Worm (Caenorhabditis elegans) whole organism, L4/young adult: ENCODE measurements around the gene Y57G11C.22.
A peak's percentile ranks its signal among the peaks of the same experiment; 100 is the strongest.

Experiments used
- W03F9.2 ChIP-seq: fragments of 150-350 bp; optimal IDR thresholded peaks from 2 replicates; lab custom pipeline; 2014; ENCODE audit warnings: missing biosample characterization, missing genetic modification characterization
- dao-5 ChIP-seq: sonication (generic microtip); optimal IDR thresholded peaks from 2 replicates; lab custom pipeline; 2016; ENCODE audit warnings: missing genotype, missing genetic modification characterization, moderate library complexity, missing compliant biosample characterization
- him-1 ChIP-seq: sonication (generic microtip); optimal IDR thresholded peaks from 2 replicates; lab custom pipeline; 2016; ENCODE audit warnings: missing genotype, missing genetic modification reagents, missing genetic modification characterization, missing compliant biosample characterization

Gene Y57G11C.22

DNA sequence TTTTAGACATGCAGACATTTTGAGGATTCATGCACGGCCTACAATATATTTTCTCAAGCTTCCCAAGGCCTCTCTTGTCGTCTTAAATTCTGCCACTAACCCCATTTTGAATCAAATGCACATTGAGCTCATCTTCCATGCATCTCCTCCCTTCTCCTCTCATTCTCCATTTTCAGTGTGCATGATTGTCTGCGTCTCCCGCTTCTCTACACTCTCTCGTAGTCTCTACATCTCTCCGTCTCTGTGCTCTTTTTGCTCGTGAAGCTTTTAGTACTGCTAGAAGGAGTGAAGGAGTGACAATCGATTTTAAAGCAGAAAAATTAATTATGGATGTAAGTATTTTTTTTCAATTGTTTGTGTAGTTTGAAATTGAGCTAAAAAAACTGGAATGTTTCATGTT is at the start of gene Y57G11C.22:
Gene Y57G11C.22, plus strand, starts transcription at position 327 of the 400 bp plus-strand sequence.
- TF ChIP-seq W03F9.2 (tag; lab: Kevin White, UChicago) (no peak), him-1 (tag; lab: Kevin White, UChicago) (no peak), dao-5 (tag; lab: Kevin White, UChicago) (no peak)

ce11 chrIV:14790579-14790978 is 46.4 kb upstream of the Y57G11C.22 start:
- no peak for TF ChIP-seq him-1 (tag; lab: Kevin White, UChicago)
- no peak for TF ChIP-seq dao-5 (tag; lab: Kevin White, UChicago)
- no peak for TF ChIP-seq W03F9.2 (tag; lab: Kevin White, UChicago)

DNA sequence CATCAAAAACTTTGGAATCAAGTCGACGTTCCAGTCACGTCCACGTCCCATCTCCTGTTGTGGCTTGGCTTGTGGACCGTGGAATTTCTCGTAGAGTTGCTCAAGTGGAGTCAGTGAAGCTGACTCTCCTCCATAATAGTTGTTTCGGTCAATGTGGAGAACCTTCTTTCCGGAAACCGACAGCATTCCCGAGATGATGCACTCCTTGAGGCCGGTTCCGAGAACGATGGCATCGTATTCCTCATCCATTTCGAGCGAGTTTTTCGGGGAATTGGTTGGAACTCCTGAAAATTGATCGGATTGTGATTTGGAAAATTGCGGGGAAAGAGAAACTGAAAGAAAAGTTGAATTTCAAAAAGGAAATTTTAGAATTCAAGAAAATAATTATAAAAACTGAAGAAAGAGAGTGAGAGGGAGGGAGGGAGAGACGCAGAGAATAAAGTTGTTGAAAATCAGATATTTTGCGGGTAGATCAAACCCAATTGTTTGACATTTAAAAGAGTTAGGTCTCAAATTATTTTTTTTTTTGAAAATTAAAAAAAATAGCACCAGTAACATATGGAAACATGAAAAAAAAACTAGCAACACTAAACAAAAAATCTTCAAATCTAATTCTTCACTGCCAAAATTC is 44.3 kb upstream of the Y57G11C.22 start, which contains the start of gene gdi-1:
Gene gdi-1, minus strand, starts transcription at position 286 of the 631 bp plus-strand sequence.
- no peak for TF ChIP-seq dao-5 (tag; lab: Kevin White, UChicago)
- TF ChIP-seq W03F9.2 (tag; lab: Kevin White, UChicago) = no peak

DNA sequence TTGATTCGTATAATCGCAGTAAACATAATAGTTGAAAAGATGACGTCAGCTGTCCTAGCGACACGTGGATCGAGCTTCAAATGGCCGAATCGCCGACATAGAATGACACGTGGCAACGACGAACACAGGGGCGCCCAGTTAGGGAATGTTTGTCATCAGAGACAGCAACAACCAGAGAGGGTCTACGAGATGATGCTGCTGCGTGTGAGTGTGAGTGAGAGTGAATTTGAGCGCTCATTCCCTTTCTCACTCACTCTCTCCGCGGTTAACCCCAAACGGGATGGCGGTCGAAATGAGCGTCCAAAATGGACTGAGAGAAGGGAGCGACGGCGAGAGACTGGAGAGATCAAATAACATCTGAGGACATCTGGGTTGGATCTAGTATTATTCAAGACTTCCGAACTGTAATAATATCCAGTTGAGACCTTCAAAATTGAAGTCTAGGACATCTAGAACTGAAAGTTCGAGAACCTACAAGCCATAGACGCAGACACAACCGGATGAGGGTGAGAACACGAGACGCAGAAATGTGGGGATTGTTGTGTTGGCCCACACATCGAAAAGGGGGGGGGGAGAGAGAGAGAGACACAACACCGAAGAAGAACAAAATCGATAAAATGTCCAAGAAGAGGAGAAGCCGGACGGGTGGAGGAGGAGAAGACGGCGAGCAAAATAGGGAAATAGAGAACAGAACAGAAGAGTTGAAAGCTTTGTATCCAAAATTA is 42.9 kb upstream of the Y57G11C.22 start:
- TF ChIP-seq W03F9.2 (tag; lab: Kevin White, UChicago) (no peak), him-1 (tag; lab: Kevin White, UChicago) (peak; percentile 26)

DNA sequence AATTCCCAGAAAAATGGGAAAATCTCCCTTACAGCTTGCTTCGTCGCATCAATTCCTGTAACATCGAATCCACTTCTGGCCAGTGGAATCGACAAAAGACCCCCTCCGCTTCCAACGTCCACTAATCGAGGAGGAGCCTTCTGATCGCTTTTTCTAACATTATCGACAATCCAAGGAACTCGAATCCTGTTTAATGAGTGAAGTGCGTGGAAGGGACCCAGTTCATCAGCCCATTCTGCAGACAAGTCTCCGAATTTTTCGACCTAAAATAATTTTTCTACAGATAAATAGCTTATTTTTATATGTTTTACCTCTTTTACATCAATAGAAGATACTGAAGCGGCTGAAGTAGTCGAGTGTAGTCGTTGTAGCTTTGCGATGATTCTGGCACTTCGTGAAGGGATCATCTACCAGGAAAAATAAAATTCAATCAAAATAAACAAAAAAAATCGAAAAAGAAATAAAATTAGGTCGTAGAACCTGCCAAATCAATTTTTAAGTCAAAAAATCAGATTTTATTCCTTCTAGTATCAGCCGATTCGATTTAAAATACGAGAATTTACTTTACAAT is 41.0 kb upstream of the Y57G11C.22 start, which contains the start of gene coq-3:
Gene coq-3, minus strand, starts transcription at position 407 of the 571 bp plus-strand sequence.
- TF ChIP-seq him-1 (tag; lab: Kevin White, UChicago) (no peak), W03F9.2 (tag; lab: Kevin White, UChicago) (no peak), dao-5 (tag; lab: Kevin White, UChicago) (no peak)

- TF ChIP-seq him-1 (tag; lab: Kevin White, UChicago) = no peak
- TF ChIP-seq W03F9.2 (tag; lab: Kevin White, UChicago) = no peak
- TF ChIP-seq dao-5 (tag; lab: Kevin White, UChicago) = no peak
Observed at ce11 chrIV:14797354-14797753, 39.7 kb upstream of the Y57G11C.22 start, which contains the start of the genes Y57G11C.1147 and nuo-3. Y57G11C.1147 (minus strand) TSS chrIV:14797514. nuo-3 (minus strand) TSS chrIV:14797544.

- no peak for TF ChIP-seq W03F9.2 (tag; lab: Kevin White, UChicago)
- no peak for TF ChIP-seq dao-5 (tag; lab: Kevin White, UChicago)
- no peak for TF ChIP-seq him-1 (tag; lab: Kevin White, UChicago)
Observed at ce11 chrIV:14797849-14798248, 39.2 kb upstream of the Y57G11C.22 start, which contains the start of gene arl-8. arl-8 (plus strand) TSS chrIV:14798149.

DNA sequence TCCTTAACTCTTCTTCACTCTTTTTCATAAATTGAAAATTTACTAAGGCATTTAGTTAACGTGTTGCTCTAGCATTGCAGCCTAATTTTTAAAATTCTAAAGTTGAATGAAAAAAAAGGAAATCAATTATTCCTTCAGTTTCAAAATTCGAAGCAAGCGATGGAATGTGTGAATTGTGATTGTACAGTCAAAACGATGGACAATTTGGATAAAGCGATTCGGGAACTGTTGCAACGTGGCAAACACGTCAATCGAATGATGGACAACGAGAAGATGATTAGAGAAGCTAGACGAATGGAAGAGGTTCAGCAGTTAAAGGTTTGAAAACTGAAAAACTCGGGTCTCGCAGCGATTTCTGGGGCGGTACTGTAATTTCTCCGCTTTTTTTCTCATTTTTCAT is 37.8 kb upstream of the Y57G11C.22 start, which contains the start of gene Y57G11C.14:
Gene Y57G11C.14, plus strand, starts transcription at position 126 of the 400 bp plus-strand sequence.
- no peak for TF ChIP-seq him-1 (tag; lab: Kevin White, UChicago)

DNA sequence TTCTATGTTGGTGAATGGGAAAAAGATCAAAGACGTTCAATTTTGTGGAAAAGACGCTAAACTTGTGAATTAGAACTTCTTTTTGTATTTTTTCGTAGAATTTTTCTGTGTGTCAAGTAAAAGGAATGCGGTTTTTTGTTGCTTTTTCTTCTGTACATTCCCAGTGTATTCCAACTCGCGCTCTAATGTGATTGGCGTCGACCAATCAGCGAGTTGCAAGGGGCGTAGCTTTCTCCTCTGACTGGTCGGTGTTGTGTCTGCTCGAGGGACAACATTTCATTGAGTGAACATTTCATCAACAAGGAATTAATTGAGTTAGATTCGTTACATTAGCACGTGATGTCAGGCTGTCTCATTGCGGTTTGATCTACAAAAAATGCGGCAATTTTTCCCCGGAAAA is 36.1 kb upstream of the Y57G11C.22 start:
- TF ChIP-seq dao-5 (tag; lab: Kevin White, UChicago) (no peak), W03F9.2 (tag; lab: Kevin White, UChicago) (no peak), him-1 (tag; lab: Kevin White, UChicago) (no peak)

DNA sequence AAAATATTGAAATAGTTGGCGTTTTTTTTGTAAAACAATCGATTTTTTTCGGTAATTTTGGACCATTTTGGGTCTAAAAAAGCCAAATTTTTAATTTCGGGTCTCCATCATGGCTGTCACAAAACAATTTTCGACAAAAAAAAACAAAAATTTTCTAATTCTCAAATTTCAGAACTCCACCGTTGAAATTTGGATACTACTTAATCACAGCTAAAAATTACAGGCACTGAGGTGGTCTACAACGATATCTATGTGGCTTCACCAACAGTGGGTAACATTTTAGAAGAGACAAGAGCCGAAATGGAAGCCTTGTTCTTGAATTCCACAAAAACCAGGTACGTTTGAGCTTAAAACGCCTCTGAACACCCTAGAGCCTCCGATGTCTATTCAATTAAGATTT is 34.7 kb upstream of the Y57G11C.22 start, which contains the start of gene Y57G11C.1142:
Gene Y57G11C.1142, plus strand, starts transcription at position 301 of the 400 bp plus-strand sequence.
- TF ChIP-seq him-1 (tag; lab: Kevin White, UChicago) (no peak), W03F9.2 (tag; lab: Kevin White, UChicago) (no peak), dao-5 (tag; lab: Kevin White, UChicago) (no peak)

DNA sequence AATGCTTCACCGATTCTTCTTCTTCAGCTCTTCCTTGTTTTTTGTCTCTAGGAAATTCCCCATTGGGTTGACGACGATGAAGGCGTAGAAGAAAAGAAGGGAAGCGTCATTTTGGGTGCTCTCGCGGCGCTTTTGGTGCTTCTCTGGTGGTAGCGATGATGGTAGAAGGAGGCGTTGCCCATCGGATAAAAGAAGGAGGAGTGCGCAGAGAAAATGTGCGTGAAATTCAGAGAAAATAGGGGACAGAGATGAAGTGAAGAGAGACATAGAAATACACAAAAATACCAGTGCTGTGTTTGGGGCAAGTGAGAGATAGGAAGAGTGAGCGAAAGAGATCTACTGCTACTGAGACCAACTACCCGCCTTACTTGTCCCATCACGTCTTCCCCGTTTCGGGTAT is 30.1 kb upstream of the Y57G11C.22 start, which contains the start of gene oig-5:
Gene oig-5, plus strand, starts transcription at position 301 of the 400 bp plus-strand sequence.
- TF ChIP-seq dao-5 (tag; lab: Kevin White, UChicago) = no peak
- no peak for TF ChIP-seq him-1 (tag; lab: Kevin White, UChicago)
- TF ChIP-seq W03F9.2 (tag; lab: Kevin White, UChicago) = no peak

DNA sequence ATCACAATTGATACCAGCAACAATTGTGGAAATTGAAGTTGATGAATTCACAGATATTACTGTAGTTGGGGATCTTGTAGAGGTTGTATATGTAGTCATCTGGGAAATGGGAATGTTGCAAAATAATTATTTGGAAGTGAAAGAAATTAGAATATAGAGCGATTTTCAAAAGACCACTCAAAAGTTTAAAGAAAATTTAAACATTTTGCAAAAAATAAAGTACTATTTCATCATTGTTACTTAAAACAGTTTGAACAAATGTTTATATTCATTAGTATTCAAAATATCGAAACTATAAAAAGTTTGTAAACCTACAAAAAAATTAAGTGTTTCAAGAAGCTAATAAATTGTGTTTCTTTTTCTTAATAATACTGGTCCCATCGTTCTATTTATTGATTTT is 20.7 kb upstream of the Y57G11C.22 start, which contains the start of gene Y57G11C.46:
Gene Y57G11C.46, minus strand, starts transcription at position 101 of the 400 bp plus-strand sequence.
- TF ChIP-seq dao-5 (tag; lab: Kevin White, UChicago) (no peak), W03F9.2 (tag; lab: Kevin White, UChicago) (no peak), him-1 (tag; lab: Kevin White, UChicago) (no peak)

- TF ChIP-seq dao-5 (tag; lab: Kevin White, UChicago) (peak; percentile 35), him-1 (tag; lab: Kevin White, UChicago) (no peak)
Observed at ce11 chrIV:14822267-14822666, 14.7 kb upstream of the Y57G11C.22 start.
